Worm (Caenorhabditis elegans) whole organism, L4/young adult: ENCODE measurements around the gene T01G1.4.

Experiments
- dao-5 ChIP-seq: sonication (generic microtip); optimal IDR thresholded peaks from 2 replicates; lab custom pipeline; 2016; ENCODE audit warnings: missing genotype, missing genetic modification characterization, moderate library complexity, missing compliant biosample characterization
- him-1 ChIP-seq: sonication (generic microtip); optimal IDR thresholded peaks from 2 replicates; lab custom pipeline; 2016; ENCODE audit warnings: missing genotype, missing genetic modification reagents, missing genetic modification characterization, missing compliant biosample characterization

DNA sequence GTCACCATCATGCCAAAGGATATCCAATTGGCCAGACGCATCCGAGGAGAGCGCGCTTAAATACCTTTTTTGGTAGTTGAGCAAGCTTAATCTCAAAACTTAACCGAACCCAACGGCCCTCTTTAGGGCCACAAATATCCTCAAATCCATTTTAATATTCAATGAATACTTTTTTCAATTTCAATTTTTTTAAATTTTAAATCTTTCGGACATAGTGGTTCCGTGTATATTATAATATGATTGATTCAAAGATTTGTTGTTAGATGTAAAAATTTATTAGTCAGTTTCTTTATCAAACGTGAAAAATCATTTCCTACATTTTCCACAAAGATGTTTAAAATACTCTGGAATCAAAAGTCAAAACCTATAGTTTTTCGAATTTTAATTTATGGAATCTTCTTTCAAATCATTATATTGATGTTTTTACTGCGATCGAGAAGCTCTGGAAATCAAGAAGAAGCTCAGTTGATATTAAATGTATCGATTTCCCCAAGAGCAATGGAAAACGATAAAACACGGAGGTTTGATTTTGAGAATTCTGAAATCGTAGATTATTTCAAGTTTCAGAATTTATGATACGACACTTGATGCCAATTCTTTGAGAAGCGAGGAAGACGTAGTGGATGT lies 34.3 kb downstream of the T01G1.4 start, which contains the start of gene B0035.21:
- TF ChIP-seq dao-5 (tag; lab: Kevin White, UChicago) (no peak), him-1 (tag; lab: Kevin White, UChicago) (no peak)
